Fruit fly (Drosophila melanogaster): ENCODE results near the gene Vha68-3.

The Vha68-3 gene

dm6 chr2L:12974562-12975366 is 3.8 kb upstream of the Vha68-3 start:
- TF ChIP-seq rn (GFP tag; IDR thresholded peaks at IDR 0.05): no peak
- TF ChIP-seq CG13204 (GFP tag; optimal IDR thresholded peaks at IDR 0.05): no peak
- no peak for TF ChIP-seq CG8159 (tag; optimal IDR thresholded peaks at IDR 0.05)
- no peak for TF ChIP-seq gl (tag; optimal IDR thresholded peaks at IDR 0.05)

- TF ChIP-seq CG9948 (tag; optimal IDR thresholded peaks at IDR 0.05): no peak
These were observed 3.3 kb upstream of the Vha68-3 start for dm6 chr2L:12975367-12975655.

- TF ChIP-seq CG9948 (tag; optimal IDR thresholded peaks at IDR 0.05) (peak; percentile 6), CG4496 (GFP tag; IDR thresholded peaks at IDR 0.05) (no peak), Snoo (tag; optimal IDR thresholded peaks at IDR 0.05) (no peak), Pif1A (GFP tag; optimal IDR thresholded peaks at IDR 0.05) (peak; percentile 12), D1 (tag; optimal IDR thresholded peaks at IDR 0.05) (no peak), CG8301 (tag; optimal IDR thresholded peaks at IDR 0.05) (no peak), CG15710 (tag; optimal IDR thresholded peaks at IDR 0.05) (peak; percentile 30), Pif1B (GFP tag; optimal IDR thresholded peaks at IDR 0.05) (no peak), CG13204 (GFP tag; optimal IDR thresholded peaks at IDR 0.05) (no peak), CG14655 (GFP tag; optimal IDR thresholded peaks at IDR 0.05) (no peak), CG12605 (GFP tag; IDR thresholded peaks at IDR 0.05) (0 out of 2 replicates have a peak, but pooled peaks have one; percentile 40), CG17806 (tag; optimal IDR thresholded peaks at IDR 0.05) (no peak), gl (tag; optimal IDR thresholded peaks at IDR 0.05) (no peak), EcR (GFP tag; optimal IDR thresholded peaks at IDR 0.05) (no peak), fd96Ca (GFP tag; IDR thresholded peaks at IDR 0.05) (no peak), Ets98B (GFP tag; IDR thresholded peaks at IDR 0.05) (no peak), CG32121 (GFP tag; IDR thresholded peaks at IDR 0.05) (no peak), CG8159 (tag; optimal IDR thresholded peaks at IDR 0.05) (peak; percentile 2), CG10348 (GFP tag; IDR thresholded peaks at IDR 0.05) (no peak), rn (GFP tag; IDR thresholded peaks at IDR 0.05) (no peak)
These were observed 3.5 kb downstream of the Vha68-3 start for dm6 chr2L:12982107-12982506.

DNA sequence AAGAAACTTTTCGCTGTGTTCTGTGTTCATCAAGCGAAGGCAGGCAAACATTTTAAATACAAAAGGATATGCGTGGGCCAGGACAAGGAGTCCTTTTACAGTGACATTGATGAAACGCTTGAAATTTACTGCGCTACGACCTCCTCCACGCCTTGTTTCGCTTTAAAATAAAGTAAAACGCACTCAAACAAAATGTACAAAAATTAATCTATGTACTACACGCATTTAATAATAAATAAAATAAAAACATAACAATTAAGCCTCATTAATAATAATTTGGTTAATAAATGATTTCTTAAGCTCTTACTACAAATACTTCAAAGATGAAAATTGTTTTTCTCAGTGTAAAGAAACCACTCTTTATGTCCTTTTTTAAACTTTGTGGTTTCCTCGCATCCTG is 6.5 kb downstream of the Vha68-3 start:
- TF ChIP-seq gl (tag; optimal IDR thresholded peaks at IDR 0.05) (no peak), CG32121 (GFP tag; IDR thresholded peaks at IDR 0.05) (no peak), CG9948 (tag; optimal IDR thresholded peaks at IDR 0.05) (no peak), Pif1A (GFP tag; optimal IDR thresholded peaks at IDR 0.05) (no peak), CG17806 (tag; optimal IDR thresholded peaks at IDR 0.05) (no peak), CG8159 (tag; optimal IDR thresholded peaks at IDR 0.05) (no peak), CG8301 (tag; optimal IDR thresholded peaks at IDR 0.05) (no peak)

- TF ChIP-seq CG12605 (GFP tag; IDR thresholded peaks at IDR 0.05) (no peak), Ets98B (GFP tag; IDR thresholded peaks at IDR 0.05) (peak; percentile 8; the same call in 1 of the 2 replicates)
These were observed 21.9 kb downstream of the Vha68-3 start, which contains the start of gene Yip1d1 for dm6 chr2L:13000393-13001001. Yip1d1 (minus strand) TSS chr2L:13000635.

dm6 chr2L:13003659-13004058 is 25.1 kb downstream of the Vha68-3 start:
- TF ChIP-seq CG12605 (GFP tag; IDR thresholded peaks at IDR 0.05): no peak
- no peak for TF ChIP-seq CG13204 (GFP tag; optimal IDR thresholded peaks at IDR 0.05)
- no peak for TF ChIP-seq rn (GFP tag; IDR thresholded peaks at IDR 0.05)
- TF ChIP-seq Snoo (tag; optimal IDR thresholded peaks at IDR 0.05): no peak
- no peak for TF ChIP-seq CG32121 (GFP tag; IDR thresholded peaks at IDR 0.05)
- no peak for TF ChIP-seq Pif1B (GFP tag; optimal IDR thresholded peaks at IDR 0.05)
- TF ChIP-seq CG34367 (tag; optimal IDR thresholded peaks at IDR 0.05): no peak
- no peak for TF ChIP-seq CG4496 (GFP tag; IDR thresholded peaks at IDR 0.05)
- TF ChIP-seq Pif1A (GFP tag; optimal IDR thresholded peaks at IDR 0.05): no peak
- no peak for TF ChIP-seq CG10348 (GFP tag; IDR thresholded peaks at IDR 0.05)
- TF ChIP-seq CG17806 (tag; optimal IDR thresholded peaks at IDR 0.05): no peak
- no peak for TF ChIP-seq fd96Ca (GFP tag; IDR thresholded peaks at IDR 0.05)
- no peak for TF ChIP-seq EcR (GFP tag; optimal IDR thresholded peaks at IDR 0.05)
- no peak for TF ChIP-seq D1 (tag; optimal IDR thresholded peaks at IDR 0.05)
- no peak for TF ChIP-seq CG15710 (tag; optimal IDR thresholded peaks at IDR 0.05)
- no peak for TF ChIP-seq Ets98B (GFP tag; IDR thresholded peaks at IDR 0.05)
- TF ChIP-seq CG9948 (tag; optimal IDR thresholded peaks at IDR 0.05): no peak
- no peak for TF ChIP-seq CG8301 (tag; optimal IDR thresholded peaks at IDR 0.05)
- TF ChIP-seq CG14655 (GFP tag; optimal IDR thresholded peaks at IDR 0.05): no peak

Measured in whole organism, pupa.